Worm (Caenorhabditis elegans): ENCODE data around the gene twk-48.
A peak's percentile ranks its signal among the peaks of the same experiment; 100 is the strongest.

twk-48 gene

DNA sequence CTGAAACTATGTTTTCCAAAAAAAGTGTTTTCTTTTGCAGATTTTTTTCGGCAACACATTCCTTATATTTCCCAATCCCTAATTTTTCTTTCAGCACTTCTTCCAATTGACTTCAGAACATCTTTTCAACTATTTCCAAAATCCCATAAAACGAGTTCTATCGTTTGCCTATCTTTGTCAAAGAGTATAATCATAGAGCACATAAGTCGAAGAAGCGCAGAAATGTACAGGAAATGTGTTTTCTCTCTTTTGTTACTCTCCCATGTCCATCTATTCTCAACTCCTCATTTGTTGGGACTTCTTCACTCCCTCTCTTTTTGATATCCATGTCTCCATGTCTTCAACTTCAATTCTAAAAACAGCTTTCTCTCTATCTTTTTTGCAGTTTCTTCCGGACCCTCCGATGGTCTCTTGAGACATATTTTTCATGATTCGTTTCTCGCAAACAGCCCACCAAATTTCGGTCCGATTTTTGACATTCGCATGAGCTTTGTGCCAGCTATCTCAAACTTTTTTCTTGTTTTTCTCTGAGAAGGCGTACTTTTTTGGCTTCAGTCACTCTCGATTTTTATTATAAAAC, at the start of gene twk-48:
twk-48 (plus strand) TSS at position 530 of the 580 bp plus-strand sequence.
- TF ChIP-seq W03F9.2 (tag; optimal IDR thresholded peaks at IDR 0.05) (no peak), dao-5 (tag; optimal IDR thresholded peaks at IDR 0.05) (no peak), him-1 (tag; optimal IDR thresholded peaks at IDR 0.05) (no peak)

DNA sequence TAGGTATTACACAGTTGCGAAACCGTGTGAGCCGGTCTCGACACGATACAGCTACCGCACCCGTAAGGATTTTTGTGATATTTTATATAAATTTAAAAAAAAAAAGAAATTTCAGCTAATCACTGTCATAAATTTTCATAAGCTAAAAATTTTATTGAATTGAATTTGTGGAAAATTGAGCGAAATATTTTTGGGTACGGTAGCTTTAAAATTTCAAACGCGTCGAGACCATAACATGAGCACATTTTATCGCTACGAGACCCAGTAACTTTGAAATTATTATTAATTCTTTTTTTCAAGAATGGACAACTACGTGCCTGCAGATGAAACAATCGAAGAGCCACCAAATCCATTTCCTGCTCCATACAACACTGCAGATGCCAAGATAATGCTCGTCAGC, 47.4 kb upstream of the twk-48 start, which contains the start of gene ZK632.14:
ZK632.14 (plus strand) TSS at position 301 of the 400 bp plus-strand sequence.
- TF ChIP-seq him-1 (tag; optimal IDR thresholded peaks at IDR 0.05) (no peak), W03F9.2 (tag; optimal IDR thresholded peaks at IDR 0.05) (no peak), dao-5 (tag; optimal IDR thresholded peaks at IDR 0.05) (no peak)

DNA sequence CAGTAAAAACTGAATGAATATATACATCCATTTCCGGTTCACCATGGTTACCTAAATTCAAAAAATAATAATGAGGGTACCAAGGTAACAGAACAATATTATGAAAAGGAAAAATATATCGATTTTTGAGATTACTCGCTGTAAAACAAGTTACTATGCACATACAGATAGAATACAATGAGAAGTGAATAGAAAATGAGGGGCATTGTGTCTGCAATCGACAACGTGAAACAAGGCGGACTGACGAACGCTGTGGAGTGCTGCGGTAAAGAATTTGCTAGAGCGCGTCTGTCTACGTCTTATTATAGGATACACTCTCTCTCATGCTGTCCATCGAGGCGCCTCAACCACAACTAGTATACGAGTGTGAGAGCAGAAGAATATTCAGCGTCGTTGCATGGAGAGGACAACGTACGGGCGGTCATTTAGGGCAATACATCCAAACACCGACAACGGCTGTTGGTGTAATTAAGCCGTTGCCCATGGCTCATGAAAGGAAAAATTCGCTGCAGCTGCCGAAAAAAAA, 43.4 kb upstream of the twk-48 start, which contains the start of gene cnx-1:
cnx-1 (minus strand) TSS at position 51 of the 526 bp plus-strand sequence.
- TF ChIP-seq W03F9.2 (tag; optimal IDR thresholded peaks at IDR 0.05) (no peak), him-1 (tag; optimal IDR thresholded peaks at IDR 0.05) (no peak), dao-5 (tag; optimal IDR thresholded peaks at IDR 0.05) (no peak)

DNA sequence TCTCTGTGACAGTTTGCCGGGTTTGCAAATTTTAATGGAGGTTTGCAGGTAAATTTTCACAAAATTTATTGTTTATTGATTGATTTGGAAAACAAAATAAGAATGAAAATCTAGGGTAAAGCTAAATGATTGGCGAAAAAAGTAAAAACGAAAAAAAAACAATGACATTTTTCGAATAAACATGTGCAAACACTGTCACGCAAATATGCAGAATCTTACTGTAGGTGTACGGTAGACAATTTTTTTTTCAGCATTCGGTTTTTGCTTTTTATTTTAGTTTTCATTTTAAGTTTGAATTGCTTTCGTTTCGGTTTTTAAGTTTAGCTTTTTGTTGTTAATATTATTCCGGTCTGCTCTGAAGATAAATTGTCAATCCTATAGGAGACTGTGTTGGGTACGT, 42.6 kb upstream of the twk-48 start:
- TF ChIP-seq him-1 (tag; optimal IDR thresholded peaks at IDR 0.05) = no peak
- TF ChIP-seq W03F9.2 (tag; optimal IDR thresholded peaks at IDR 0.05) = peak; percentile 61

DNA sequence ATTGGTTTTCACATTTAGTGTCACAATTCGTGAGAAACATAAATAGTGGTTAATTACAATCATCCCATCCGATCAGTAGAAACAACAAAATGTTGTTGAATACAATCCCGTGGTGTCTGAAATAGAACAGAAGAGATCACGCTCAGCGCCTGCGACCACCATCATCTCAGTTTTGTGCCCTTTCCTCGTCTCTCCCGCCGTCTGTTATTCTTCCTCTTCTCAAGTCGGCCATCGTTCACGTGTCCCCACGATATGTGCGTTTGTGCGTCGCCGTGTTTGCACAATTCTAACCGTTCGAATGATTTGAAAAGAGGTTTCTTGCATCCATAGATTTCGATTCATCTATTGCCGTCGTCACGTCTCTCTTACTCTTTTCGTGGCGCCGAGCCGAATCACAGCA, 41.8 kb upstream of the twk-48 start, which contains the start of gene panl-3:
panl-3 (plus strand) TSS at position 294 of the 400 bp plus-strand sequence.
- TF ChIP-seq W03F9.2 (tag; optimal IDR thresholded peaks at IDR 0.05) (no peak), dao-5 (tag; optimal IDR thresholded peaks at IDR 0.05) (no peak), him-1 (tag; optimal IDR thresholded peaks at IDR 0.05) (no peak)

- no peak for TF ChIP-seq dao-5 (tag; optimal IDR thresholded peaks at IDR 0.05)
- TF ChIP-seq him-1 (tag; optimal IDR thresholded peaks at IDR 0.05) = no peak
- TF ChIP-seq W03F9.2 (tag; optimal IDR thresholded peaks at IDR 0.05) = no peak
Measured at ce11 chrIII:9822942-9823341, 37.6 kb upstream of the twk-48 start, which contains the start of gene arl-5. Gene arl-5 (plus strand): TSS chrIII:9823242.

DNA sequence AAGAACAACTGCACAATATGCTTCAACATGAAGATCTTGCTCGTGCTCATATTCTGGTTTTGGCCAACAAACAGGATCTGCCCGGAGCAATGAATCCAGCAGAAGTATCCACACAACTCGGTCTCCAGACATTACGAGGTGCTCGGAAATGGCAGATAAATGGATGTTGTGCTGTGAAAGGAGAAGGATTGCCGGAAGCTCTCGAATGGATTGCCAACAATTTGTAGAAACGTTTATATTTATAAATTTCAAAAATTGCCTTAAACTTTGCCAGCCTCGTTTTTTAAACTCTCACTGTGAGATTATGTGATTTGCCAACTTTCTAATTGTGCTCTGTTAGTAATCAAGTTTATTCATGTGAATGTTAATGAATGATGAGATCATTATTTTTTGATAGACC, 36.8 kb upstream of the twk-48 start:
- TF ChIP-seq dao-5 (tag; optimal IDR thresholded peaks at IDR 0.05) (no peak), W03F9.2 (tag; optimal IDR thresholded peaks at IDR 0.05) (no peak), him-1 (tag; optimal IDR thresholded peaks at IDR 0.05) (no peak)

DNA sequence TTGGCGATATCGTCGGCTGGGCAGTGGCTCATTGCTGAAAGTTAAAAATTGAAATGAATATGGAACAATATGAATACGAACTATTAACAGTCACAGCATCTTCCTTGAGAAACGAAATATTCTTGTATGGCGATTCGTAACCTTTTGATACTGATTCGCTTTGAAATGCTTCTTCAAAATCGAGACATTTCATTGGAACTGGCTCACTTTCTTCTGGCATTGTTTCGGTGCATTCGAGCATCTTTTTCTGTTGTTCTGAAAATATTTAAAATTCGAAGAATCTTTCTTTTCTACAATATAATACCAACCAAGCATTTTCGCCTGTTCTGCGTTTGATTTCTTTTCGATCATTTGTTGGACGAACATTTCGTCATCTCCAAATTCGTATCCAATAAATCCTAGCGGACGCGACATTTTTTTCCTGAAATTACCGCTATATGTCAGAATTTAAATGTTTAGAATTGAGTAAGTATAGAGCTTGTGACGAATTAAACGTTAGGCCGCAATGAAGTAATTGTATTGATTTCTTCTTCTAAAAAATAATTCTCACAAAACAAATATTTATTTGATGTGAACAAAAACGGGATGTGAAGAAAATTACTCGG, 36.1 kb upstream of the twk-48 start, which contains the start of gene lin-52:
lin-52 (minus strand) TSS at position 421 of the 605 bp plus-strand sequence.
- TF ChIP-seq him-1 (tag; optimal IDR thresholded peaks at IDR 0.05) (no peak), dao-5 (tag; optimal IDR thresholded peaks at IDR 0.05) (no peak), W03F9.2 (tag; optimal IDR thresholded peaks at IDR 0.05) (no peak)

DNA sequence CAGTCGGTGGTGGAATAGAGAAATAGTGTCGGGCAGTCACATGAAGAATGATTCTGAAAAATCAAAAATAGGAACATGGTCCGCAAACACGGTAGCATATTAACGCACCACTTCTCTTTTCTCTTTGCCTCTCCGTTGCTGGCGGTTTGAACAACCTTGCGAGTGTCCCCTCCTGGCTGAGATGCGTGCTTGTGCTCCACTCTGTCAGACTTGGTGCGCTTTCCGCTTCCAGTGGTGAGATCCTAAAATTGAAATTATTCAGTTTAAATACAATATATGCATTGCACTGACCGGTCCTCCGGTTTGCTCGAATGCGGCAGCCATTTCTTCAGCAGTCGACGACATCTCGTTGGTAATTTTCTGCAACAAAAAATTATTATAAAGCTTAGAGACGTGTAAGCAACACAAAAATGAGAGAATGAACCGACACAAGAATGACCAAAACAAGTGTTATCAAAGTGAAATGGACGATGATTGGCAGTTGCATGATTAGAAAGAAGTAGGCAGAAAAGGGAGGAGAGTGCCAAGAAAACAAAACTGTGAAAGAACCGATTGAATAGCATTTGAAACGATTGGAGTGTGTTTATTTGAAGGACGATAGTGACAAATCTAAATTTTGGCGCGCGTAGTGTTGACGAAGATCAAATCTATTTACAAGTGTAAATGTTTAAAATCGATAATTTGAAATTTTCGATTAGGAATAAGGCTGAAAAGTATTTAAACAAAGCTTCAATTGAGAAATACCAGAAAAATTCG, 35.3 kb upstream of the twk-48 start, which contains the start of gene ZK632.9:
ZK632.9 (minus strand) TSS at position 360 of the 756 bp plus-strand sequence.
- TF ChIP-seq W03F9.2 (tag; optimal IDR thresholded peaks at IDR 0.05) = no peak
- TF ChIP-seq him-1 (tag; optimal IDR thresholded peaks at IDR 0.05) = no peak
- TF ChIP-seq dao-5 (tag; optimal IDR thresholded peaks at IDR 0.05) = no peak

DNA sequence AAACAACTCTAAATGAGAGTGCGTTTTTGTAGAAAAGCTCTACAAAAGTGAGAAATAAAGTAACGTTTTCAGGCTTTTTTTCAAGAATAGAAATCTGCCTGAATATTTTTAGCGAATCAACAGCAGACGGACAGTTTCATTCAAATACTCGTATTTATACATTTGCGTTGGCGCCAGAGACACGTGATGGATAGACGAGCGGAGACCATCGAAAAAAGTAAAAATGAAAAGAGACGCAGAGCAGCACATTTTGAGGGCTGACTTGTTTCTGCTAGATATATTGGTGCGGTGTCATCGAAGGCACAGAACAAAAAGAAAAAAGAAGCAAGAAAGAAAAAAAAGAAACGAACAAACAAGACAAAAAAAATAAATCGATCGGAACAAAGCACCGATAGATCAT, 34.5 kb upstream of the twk-48 start:
- no peak for TF ChIP-seq dao-5 (tag; optimal IDR thresholded peaks at IDR 0.05)
- TF ChIP-seq W03F9.2 (tag; optimal IDR thresholded peaks at IDR 0.05) = no peak
- TF ChIP-seq him-1 (tag; optimal IDR thresholded peaks at IDR 0.05) = no peak

DNA sequence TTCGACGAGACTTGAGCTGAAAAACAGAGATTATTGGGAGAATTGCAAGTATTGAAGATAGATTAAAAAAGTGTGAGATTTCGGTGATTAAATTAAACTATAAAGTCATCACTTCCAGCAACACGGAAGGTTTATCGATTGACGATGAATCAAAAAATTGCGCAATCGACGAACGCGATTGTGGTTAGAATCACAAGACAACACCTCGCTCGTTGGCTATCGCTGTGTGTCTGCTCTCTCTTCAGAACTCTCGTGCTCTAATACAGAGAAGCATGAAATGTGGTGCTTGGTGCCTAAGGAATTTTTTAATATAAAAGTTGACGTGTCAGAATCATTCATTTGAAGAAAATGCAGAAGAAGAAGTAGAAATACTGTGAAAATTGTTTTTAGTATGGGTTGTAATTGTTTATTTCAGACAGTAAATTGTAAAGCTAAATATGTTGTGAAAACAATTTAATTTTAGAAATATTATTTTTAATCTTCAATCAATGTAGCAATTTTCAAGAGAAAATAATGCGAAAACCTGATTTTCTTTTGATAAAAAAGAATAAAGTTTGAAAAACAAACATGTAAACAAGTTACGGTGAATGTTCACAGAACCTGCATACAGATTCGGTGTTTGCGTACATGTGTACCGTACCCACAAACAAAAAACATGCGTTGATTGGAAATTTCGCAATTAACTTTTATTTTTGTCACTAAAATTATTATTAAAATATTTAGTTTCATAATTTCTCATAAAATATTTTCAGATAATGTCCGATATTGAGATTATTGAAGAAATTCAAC, 33.2 kb upstream of the twk-48 start, which contains the start of the genes ZK632.10 and ZK632.11:
ZK632.10 (minus strand) TSS at position 560 of the 789 bp plus-strand sequence.
ZK632.11 (plus strand) TSS at position 753 of the 789 bp plus-strand sequence.
- no peak for TF ChIP-seq dao-5 (tag; optimal IDR thresholded peaks at IDR 0.05)
- TF ChIP-seq him-1 (tag; optimal IDR thresholded peaks at IDR 0.05) = no peak
- peak; percentile 85 for TF ChIP-seq W03F9.2 (tag; optimal IDR thresholded peaks at IDR 0.05)

ce11 chrIII:9830502-9830901, 30.0 kb upstream of the twk-48 start, which contains the start of gene ZK632.12:
Gene ZK632.12 (plus strand): TSS chrIII:9830802.
- TF ChIP-seq W03F9.2 (tag; optimal IDR thresholded peaks at IDR 0.05) (no peak), dao-5 (tag; optimal IDR thresholded peaks at IDR 0.05) (no peak), him-1 (tag; optimal IDR thresholded peaks at IDR 0.05) (no peak)

- no peak for TF ChIP-seq W03F9.2 (tag; optimal IDR thresholded peaks at IDR 0.05)
- no peak for TF ChIP-seq him-1 (tag; optimal IDR thresholded peaks at IDR 0.05)
- TF ChIP-seq dao-5 (tag; optimal IDR thresholded peaks at IDR 0.05) = no peak
Measured at ce11 chrIII:9832569-9832968, 28.0 kb upstream of the twk-48 start.
